Worm (Caenorhabditis elegans): ENCODE measurements around the gene irld-62.
"Not testable (repeated sequence)": the region's sequence is repeated elsewhere in the genome, so short reads cannot be mapped to it uniquely, and the experiment has no call there.

Gene irld-62

DNA sequence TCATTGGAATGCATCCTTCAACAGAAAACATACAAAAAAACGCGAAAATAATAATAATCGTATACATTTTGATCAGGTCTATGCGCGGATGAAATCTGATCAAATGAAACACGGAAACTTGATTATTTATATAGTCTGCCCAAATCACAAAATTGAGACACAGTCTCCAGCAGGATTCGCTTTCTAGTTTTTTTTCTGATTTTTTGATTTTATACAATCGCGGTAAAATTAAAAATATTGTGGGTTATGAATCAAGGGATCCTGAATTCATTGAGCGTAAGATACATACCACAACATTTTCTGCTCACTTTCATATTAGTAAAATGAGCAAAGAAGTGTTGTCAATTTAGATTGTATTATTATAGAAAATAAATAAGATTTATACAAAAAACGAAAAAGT is 38.2 kb downstream of the irld-62 start, which contains the start of gene clec-230:
Gene clec-230 (minus strand): TSS at position 101 of the 400 bp plus-strand sequence.
- no peak for TF ChIP-seq unc-62 (GFP tag; optimal IDR thresholded peaks at IDR 0.05)

DNA sequence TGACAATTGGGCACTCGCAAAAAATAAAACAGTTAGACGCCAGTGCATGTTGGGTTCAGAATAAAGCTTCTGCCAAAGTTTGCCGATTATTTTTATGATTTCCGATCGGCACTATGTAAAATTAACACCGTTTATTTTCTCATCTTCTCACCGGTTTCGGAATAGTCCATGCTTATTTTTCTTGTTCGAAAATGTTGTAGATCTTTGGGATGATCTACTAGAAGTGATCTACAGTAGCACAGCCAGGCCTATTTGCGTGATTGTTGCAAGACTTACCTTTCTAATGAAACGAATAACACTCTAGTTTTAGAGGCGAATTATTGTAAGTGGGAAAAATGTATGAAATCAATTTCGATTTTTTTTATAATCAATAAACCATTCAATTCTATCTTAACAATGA is 39.7 kb downstream of the irld-62 start, which contains the start of gene clec-231:
Gene clec-231 (minus strand): TSS at position 101 of the 400 bp plus-strand sequence.
- TF ChIP-seq unc-62 (GFP tag; optimal IDR thresholded peaks at IDR 0.05), result no peak

DNA sequence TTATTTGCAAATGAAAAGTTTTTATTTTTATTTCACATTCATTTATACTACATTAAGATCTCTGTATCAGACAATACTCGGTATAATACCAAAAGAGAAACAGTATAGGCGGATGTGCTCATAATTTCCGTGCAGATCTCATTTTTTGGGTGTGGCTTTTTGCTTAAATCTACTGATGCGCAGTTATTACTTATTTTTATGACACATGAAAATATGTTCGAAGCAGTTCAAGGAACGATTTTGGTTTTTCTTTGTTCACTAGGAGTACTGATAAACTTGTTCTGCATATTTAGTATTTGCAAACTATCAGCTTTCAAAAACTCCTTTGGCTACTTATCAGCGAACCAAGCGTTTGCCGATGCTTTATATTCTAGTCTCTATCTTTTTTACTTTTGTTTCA is 41.5 kb downstream of the irld-62 start, which contains the start of gene srx-58:
Gene srx-58 (plus strand): TSS at position 301 of the 400 bp plus-strand sequence.
- no peak for TF ChIP-seq unc-62 (GFP tag; optimal IDR thresholded peaks at IDR 0.05)

ce11 chrV:15354648-15355047 is 43.8 kb downstream of the irld-62 start, which contains the start of gene C29F3.7:
Gene C29F3.7 (plus strand): TSS chrV:15354901.
- no peak for TF ChIP-seq unc-62 (GFP tag; optimal IDR thresholded peaks at IDR 0.05)

- not testable (repeated sequence) for TF ChIP-seq unc-62 (GFP tag; optimal IDR thresholded peaks at IDR 0.05)
Measured at ce11 chrV:15361412-15361811, 50.5 kb downstream of the irld-62 start, which contains the start of gene ech-1.1. Gene ech-1.1 (minus strand): TSS chrV:15361512.
